Fruit fly (Drosophila melanogaster) whole organism, adult: ENCODE results near the gene Piezo.

Experiments used
- CG11617 ChIP-seq: fragments of 200-800 bp; sonication (Bioruptor generic); optimal IDR thresholded peaks from 2 replicates; lab custom pipeline; 2017; ENCODE audit warnings: mild to moderate bottlenecking, missing biosample characterization, missing genetic modification reagents, missing genetic modification characterization
- CG12768 ChIP-seq: fragments of 200-800 bp; sonication (Bioruptor generic); optimal IDR thresholded peaks from 2 replicates; lab custom pipeline; 2017; ENCODE audit warnings: missing biosample characterization, missing genetic modification characterization, mild to moderate bottlenecking, moderate library complexity, missing genetic modification reagents
- CG14711 ChIP-seq: fragments of 200-800 bp; sonication (Bioruptor generic); optimal IDR thresholded peaks from 2 replicates; lab custom pipeline; 2018; ENCODE audit warnings: missing biosample characterization, mild to moderate bottlenecking, missing genetic modification characterization, moderate library complexity
- CG1620 ChIP-seq: fragments of 200-800 bp; sonication (Bioruptor generic); optimal IDR thresholded peaks from 2 replicates; lab custom pipeline; 2016; ENCODE audit warnings: missing biosample characterization, missing genetic modification characterization
- CG33017 ChIP-seq: fragments of 200-800 bp; sonication (Bioruptor generic); optimal IDR thresholded peaks from 2 replicates; lab custom pipeline; 2018; ENCODE audit warnings: missing biosample characterization, mild to moderate bottlenecking, missing genetic modification characterization, moderate library complexity
- CG5204 ChIP-seq: fragments of 200-800 bp; sonication (Bioruptor generic); optimal IDR thresholded peaks from 2 replicates; lab custom pipeline; 2016; ENCODE audit warnings: missing biosample characterization, missing genetic modification characterization
- CG7045 ChIP-seq: fragments of 200-800 bp; sonication (Bioruptor generic); optimal IDR thresholded peaks from 2 replicates; lab custom pipeline; 2017; ENCODE audit warnings: missing biosample characterization, mild to moderate bottlenecking, missing genetic modification characterization
- CG7101 ChIP-seq: fragments of 200-800 bp; sonication (Bioruptor generic); optimal IDR thresholded peaks from 2 replicates; lab custom pipeline; 2018; ENCODE audit warnings: missing biosample characterization, mild to moderate bottlenecking, missing genetic modification characterization, moderate library complexity
- Clk ChIP-seq: fragments of 200-800 bp; sonication (Bioruptor generic); optimal IDR thresholded peaks from 2 replicates; lab custom pipeline; 2017; ENCODE audit warnings: missing biosample characterization, missing genetic modification characterization
- Crg-1 ChIP-seq: fragments of 200-800 bp; sonication (Bioruptor generic); optimal IDR thresholded peaks from 2 replicates; lab custom pipeline; 2016; ENCODE audit warnings: missing biosample characterization, missing genetic modification characterization
- Hr96 ChIP-seq: fragments of 200-800 bp; sonication (Bioruptor generic); optimal IDR thresholded peaks from 2 replicates; lab custom pipeline; 2016; ENCODE audit warnings: missing biosample characterization, missing genetic modification characterization
- Mnt ChIP-seq: fragments of 200-800 bp; sonication (Bioruptor generic); optimal IDR thresholded peaks from 2 replicates; lab custom pipeline; 2016; ENCODE audit warnings: missing biosample characterization, mild to moderate bottlenecking, missing genetic modification characterization
- bab1 ChIP-seq: fragments of 200-800 bp; sonication (Bioruptor generic); optimal IDR thresholded peaks from 3 replicates; lab custom pipeline; 2019; ENCODE audit warnings: missing biosample characterization, mild to moderate bottlenecking, missing genetic modification characterization, moderate library complexity
- cic ChIP-seq: fragments of 200-800 bp; sonication (Bioruptor generic); optimal IDR thresholded peaks from 2 replicates; lab custom pipeline; 2017; ENCODE audit warnings: missing biosample characterization, mild to moderate bottlenecking, missing genetic modification characterization, moderate library complexity
- cnc ChIP-seq, 2 experiments: fragments of >200 bp; optimal IDR thresholded peaks; 2 replicates each; lab custom pipeline; 2017
- kay ChIP-seq: fragments of 200-800 bp; sonication (Bioruptor generic); peaks from one replicate; lab custom pipeline; 2016; ENCODE audit warnings: missing biosample characterization, missing genetic modification characterization, borderline replicate concordance
- ovo ChIP-seq: fragments of 200-800 bp; sonication (Bioruptor generic); optimal IDR thresholded peaks from 2 replicates; lab custom pipeline; 2016; ENCODE audit warnings: missing biosample characterization, missing genetic modification characterization
- pad ChIP-seq: fragments of 200-800 bp; sonication (Bioruptor generic); optimal IDR thresholded peaks from 3 replicates; lab custom pipeline; 2017; ENCODE audit warnings: missing biosample characterization, missing genetic modification characterization, mild to moderate bottlenecking, moderate library complexity, missing genetic modification reagents
- tj ChIP-seq: fragments of 200-800 bp; sonication (Bioruptor generic); optimal IDR thresholded peaks from 3 replicates; lab custom pipeline; 2017; ENCODE audit warnings: missing biosample characterization, mild to moderate bottlenecking, missing genetic modification characterization, moderate library complexity
- toe ChIP-seq: fragments of 200-800 bp; sonication (Bioruptor generic); optimal IDR thresholded peaks from 2 replicates; lab custom pipeline; 2016; ENCODE audit warnings: missing biosample characterization, missing genetic modification characterization

Gene Piezo

DNA sequence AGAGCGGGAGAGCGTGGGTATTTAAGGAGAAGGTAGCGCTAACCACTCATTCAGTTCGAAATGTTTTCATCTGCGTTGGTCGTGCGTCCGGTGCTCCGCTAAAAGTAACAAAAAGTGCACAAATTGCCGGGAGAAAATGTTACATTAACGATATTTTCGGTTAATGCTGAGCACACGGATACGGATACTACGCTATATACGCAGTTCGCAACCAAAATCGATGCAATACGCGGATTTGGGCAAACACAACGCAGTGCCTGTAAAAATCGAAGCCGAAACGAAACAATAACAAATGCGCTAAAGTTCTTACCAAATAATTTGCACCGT is at the start of gene Piezo:
TSS of gene Piezo (plus strand) at position 49 of the 327 bp plus-strand sequence.
- no peak for TF ChIP-seq Clk
- no peak for TF ChIP-seq Crg-1 (GFP tag; lab: Kevin White, UChicago)
- TF ChIP-seq CG11617, result no peak
- no peak for TF ChIP-seq CG14711
- no peak for TF ChIP-seq CG5204 (GFP tag; lab: Kevin White, UChicago)
- no peak for TF ChIP-seq Hr96 (GFP tag; lab: Kevin White, UChicago)
- TF ChIP-seq Mnt, result peak; percentile 61
- no peak for TF ChIP-seq toe (GFP tag; lab: Kevin White, UChicago)
- peak; percentile 65 for TF ChIP-seq tj (GFP tag; lab: Kevin White, UChicago)
- TF ChIP-seq pad (GFP tag; lab: Kevin White, UChicago), result no peak
- no peak for TF ChIP-seq CG1620 (GFP tag; lab: Kevin White, UChicago)
- no peak for TF ChIP-seq kay (GFP tag; lab: Kevin White, UChicago)
- TF ChIP-seq bab1 (GFP tag; lab: Kevin White, UChicago), result no peak
- TF ChIP-seq ovo, result no peak
- TF ChIP-seq cnc (optimal IDR thresholded peaks at IDR 0.05; lab: Kevin White, UChicago), result no peak
- TF ChIP-seq CG33017, result no peak
- TF ChIP-seq CG12768 (GFP tag; lab: Kevin White, UChicago), result no peak
- no peak for TF ChIP-seq CG7101 (tag; lab: Kevin White, UChicago)
- no peak for TF ChIP-seq CG7045 (GFP tag; lab: Kevin White, UChicago)
- peak; percentile 5 for TF ChIP-seq cic (GFP tag; lab: Kevin White, UChicago)

dm6 chr2L:8116632-8117193 is 46.2 kb upstream of the Piezo start:
- TF ChIP-seq cic (GFP tag; lab: Kevin White, UChicago), result peak; percentile 32
- no peak for TF ChIP-seq CG12768 (GFP tag; lab: Kevin White, UChicago)

- TF ChIP-seq tj (GFP tag; lab: Kevin White, UChicago) (peak; percentile 0), bab1 (GFP tag; lab: Kevin White, UChicago) (peak; percentile 45), cic (GFP tag; lab: Kevin White, UChicago) (no peak), Mnt (peak; percentile 3), kay (GFP tag; lab: Kevin White, UChicago) (no peak), CG7101 (tag; lab: Kevin White, UChicago) (no peak), cnc (optimal IDR thresholded peaks at IDR 0.05; lab: Kevin White, UChicago) (no peak), Clk (no peak), pad (GFP tag; lab: Kevin White, UChicago) (no peak), toe (GFP tag; lab: Kevin White, UChicago) (no peak), CG33017 (no peak), CG5204 (GFP tag; lab: Kevin White, UChicago) (no peak), Hr96 (GFP tag; lab: Kevin White, UChicago) (no peak), CG14711 (no peak), CG11617 (no peak)
These were observed 39.0 kb upstream of the Piezo start, which contains the start of the genes mon2 and CG8673 for dm6 chr2L:8123711-8124379. mon2 (minus strand) TSS chr2L:8124010. CG8673 (plus strand) TSS chr2L:8124329.

DNA sequence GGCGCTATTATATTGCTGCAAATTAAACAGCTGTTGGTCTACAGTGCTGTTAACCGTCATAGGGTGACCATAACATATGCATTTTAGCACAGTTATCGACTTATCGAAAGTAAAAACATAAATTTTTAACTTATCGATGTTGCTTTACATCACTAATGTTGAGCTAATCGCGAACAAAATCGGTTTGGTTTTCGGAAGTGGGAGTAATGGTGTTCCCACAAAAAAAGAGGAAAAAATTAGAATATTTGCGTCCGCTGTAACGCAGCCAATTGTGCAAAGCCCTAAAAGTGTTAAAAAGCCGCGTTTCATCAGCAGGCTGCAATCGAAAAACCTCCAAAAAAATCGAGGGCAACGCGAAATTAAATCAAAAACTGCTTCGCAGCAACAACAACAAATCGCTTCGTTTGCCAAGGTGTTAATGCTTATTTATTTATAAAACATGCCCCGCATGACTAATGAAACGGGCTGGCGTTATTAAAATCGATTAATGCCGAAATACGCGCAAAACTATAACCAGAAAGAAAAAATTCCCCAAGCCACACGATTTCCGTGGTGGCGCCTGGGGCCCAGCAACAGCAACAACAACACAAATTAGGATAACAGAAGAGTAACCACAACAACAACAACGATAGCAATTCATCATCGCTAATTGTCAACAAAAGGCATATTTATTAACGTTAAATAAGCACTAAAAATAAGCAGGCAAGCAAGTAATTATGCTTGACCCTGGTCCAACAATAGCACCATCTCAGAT is 35.8 kb upstream of the Piezo start, which contains the start of the genes CG12375 and CG8668:
TSS of gene CG12375 (minus strand) at position 42 of the 754 bp plus-strand sequence.
TSS of gene CG8668 (plus strand) at position 153 of the 754 bp plus-strand sequence.
- TF ChIP-seq Mnt (peak; percentile 12), CG7045 (GFP tag; lab: Kevin White, UChicago) (no peak), CG11617 (peak; percentile 34), CG1620 (GFP tag; lab: Kevin White, UChicago) (no peak), cic (GFP tag; lab: Kevin White, UChicago) (peak; percentile 16), toe (GFP tag; lab: Kevin White, UChicago) (no peak), bab1 (GFP tag; lab: Kevin White, UChicago) (peak; percentile 46), tj (GFP tag; lab: Kevin White, UChicago) (peak; percentile 27), cnc (optimal IDR thresholded peaks at IDR 0.05; lab: Kevin White, UChicago) (no peak), CG14711 (peak; percentile 26), CG7101 (tag; lab: Kevin White, UChicago) (peak; percentile 2)

DNA sequence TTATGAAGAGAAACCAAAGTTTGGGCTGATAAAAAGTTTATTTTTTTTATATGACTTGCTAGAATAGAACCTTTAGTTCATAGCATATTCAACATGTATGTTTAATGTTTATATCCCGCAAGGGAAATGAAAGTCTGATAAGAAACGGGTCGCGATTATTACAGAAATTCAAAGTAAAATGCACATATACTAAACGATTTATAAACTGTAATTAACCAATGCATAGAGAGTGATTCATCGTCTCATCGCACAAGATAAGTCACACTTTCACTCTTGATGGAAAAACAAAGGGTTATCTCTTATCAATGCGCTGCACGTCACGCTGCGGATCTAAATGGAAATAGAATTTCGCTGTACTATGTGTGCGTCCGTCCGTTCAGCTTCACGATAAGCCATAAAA is 34.0 kb upstream of the Piezo start:
- TF ChIP-seq kay (GFP tag; lab: Kevin White, UChicago), result peak; percentile 90
- TF ChIP-seq cic (GFP tag; lab: Kevin White, UChicago), result no peak

DNA sequence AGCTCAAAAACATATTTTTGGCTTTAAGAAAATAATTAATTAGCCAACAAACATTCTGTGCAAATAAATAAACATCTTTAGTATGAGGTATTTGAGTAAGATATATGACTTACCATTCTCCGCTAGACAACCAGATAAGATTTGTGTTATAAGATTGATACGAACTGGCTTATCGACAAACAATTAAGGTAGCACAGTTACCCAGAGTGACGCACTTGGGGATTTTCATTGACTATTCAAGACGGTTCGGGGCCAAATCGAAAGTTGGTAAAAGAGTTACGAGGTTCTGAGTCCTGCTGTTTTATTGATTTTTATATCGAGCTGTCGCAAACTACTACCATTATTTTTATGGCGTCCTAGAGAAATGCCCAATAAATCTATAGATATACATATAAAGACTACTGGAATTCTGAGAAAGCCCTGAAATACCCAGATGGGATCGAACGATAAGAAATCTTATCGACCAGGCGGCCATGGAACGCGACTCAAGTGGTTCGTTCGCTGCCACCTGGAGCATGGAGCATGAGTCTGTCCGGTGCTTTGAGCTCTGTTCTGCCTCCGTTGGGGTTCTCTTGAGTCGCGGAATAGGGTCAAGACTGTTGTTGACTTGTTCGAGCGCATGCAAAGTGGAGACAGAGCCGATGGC is 32.8 kb upstream of the Piezo start:
- TF ChIP-seq cic (GFP tag; lab: Kevin White, UChicago) (no peak), toe (GFP tag; lab: Kevin White, UChicago) (no peak), tj (GFP tag; lab: Kevin White, UChicago) (no peak), CG14711 (no peak), CG33017 (no peak), kay (GFP tag; lab: Kevin White, UChicago) (no peak), ovo (no peak), CG5204 (GFP tag; lab: Kevin White, UChicago) (no peak), CG1620 (GFP tag; lab: Kevin White, UChicago) (no peak), pad (GFP tag; lab: Kevin White, UChicago) (no peak), Mnt (no peak), CG7101 (tag; lab: Kevin White, UChicago) (no peak), cnc (optimal IDR thresholded peaks at IDR 0.05; lab: Kevin White, UChicago) (no peak), Hr96 (GFP tag; lab: Kevin White, UChicago) (no peak), bab1 (GFP tag; lab: Kevin White, UChicago) (no peak), CG12768 (GFP tag; lab: Kevin White, UChicago) (no peak), CG7045 (GFP tag; lab: Kevin White, UChicago) (no peak), Clk (no peak), CG11617 (no peak)
